Worm (Caenorhabditis elegans): ENCODE results near the gene elo-7.

Gene elo-7

DNA sequence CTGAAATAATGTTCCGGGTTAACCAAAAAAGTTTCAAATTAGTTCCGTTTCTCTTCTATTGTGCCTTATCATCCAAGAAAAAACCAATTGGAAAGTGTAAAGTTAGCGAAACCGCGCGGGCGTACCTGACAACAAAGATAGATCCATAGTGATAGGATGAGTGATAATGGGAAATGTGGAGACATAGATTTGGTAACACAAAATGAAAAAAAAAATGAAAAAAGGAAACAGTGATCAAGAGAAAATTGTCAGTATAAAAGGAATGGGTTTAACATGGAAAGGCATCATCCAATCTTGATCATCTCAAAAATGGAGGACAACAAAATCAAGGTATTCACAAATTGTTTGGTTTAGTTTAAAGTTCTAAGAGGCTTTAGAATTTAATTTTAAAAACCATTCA, 33.3 kb downstream of the elo-7 start, which contains the start of gene col-122:
col-122 (plus strand) TSS at position 301 of the 400 bp plus-strand sequence.
- TF ChIP-seq lsy-2 (tag; optimal IDR thresholded peaks at IDR 0.05) (no peak), cnd-1 (tag; optimal IDR thresholded peaks at IDR 0.05) (no peak), nhr-2 (tag; optimal IDR thresholded peaks at IDR 0.05) (no peak)

DNA sequence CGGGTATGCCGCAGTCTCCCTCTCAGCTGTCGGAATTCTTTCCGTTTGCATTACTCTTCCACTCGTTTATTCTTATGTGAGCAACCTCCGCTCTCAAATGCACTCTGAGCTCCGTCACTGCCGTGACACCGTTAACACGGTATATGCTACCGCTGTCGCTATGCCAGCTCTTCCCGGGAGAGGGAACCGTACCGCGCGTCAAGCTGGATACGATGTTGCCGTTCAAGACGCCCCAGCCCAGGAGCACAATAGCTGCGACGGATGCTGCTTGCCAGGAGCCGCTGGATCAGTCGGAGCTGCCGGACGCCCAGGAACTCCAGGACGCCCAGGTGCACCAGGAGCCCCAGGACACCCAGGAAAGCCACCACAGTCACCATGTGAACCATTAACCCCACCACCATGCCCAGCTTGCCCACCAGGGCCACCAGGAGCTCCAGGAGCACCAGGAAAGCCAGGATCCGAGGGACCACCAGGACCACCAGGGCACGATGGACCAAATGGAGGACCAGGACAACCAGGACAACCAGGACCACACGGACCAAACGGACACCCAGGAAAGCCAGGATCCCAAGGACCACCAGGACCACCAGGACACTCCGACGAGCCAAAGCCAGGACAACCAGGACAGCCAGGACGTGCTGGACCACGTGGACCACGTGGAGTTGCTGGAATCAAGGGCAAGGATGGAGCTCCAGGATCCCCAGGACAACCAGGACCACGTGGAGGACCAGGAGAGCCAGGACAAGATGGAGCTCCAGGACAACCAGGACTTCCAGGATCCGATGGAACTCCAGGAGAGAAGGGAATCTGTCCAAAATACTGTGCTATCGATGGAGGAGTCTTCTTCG, 34.0 kb downstream of the elo-7 start:
- TF ChIP-seq blmp-1 (tag; optimal IDR thresholded peaks at IDR 0.05) = no peak
- TF ChIP-seq sem-2 (GFP tag; optimal IDR thresholded peaks at IDR 0.05) = no peak
- no peak for TF ChIP-seq bed-3 (GFP tag; optimal IDR thresholded peaks at IDR 0.05)

DNA sequence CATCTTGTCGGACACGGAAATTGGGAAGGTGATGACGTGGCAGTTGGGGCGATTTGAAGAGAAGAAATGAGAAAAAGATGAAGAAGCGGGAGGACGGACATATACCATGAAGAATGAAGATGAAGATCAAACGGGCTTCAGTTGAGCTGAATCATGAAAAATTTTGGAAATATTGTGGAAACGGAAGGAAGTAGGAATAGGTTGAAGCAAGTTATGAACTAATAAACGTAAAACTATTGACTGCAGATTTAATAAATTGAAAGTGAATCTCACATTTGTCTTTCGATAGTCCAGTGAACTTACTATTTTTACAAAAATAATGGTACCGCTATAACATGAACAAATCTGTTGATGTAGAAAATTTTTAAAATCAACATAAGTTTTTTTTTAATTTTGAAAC, 36.8 kb downstream of the elo-7 start, which contains the start of gene lron-14:
lron-14 (minus strand) TSS at position 101 of the 400 bp plus-strand sequence.
- TF ChIP-seq sptf-1 (tag; optimal IDR thresholded peaks at IDR 0.05) (no peak), nhr-76 (tag; optimal IDR thresholded peaks at IDR 0.05) (no peak), ham-2 (GFP tag; optimal IDR thresholded peaks at IDR 0.05) (no peak), nhr-28 (tag; optimal IDR thresholded peaks at IDR 0.05) (no peak), M03D4.4 (tag; optimal IDR thresholded peaks at IDR 0.05) (no peak), tbx-8 (GFP tag; optimal IDR thresholded peaks at IDR 0.05) (no peak), flh-1 (GFP tag; optimal IDR thresholded peaks at IDR 0.05) (no peak), drap-1 (GFP tag; optimal IDR thresholded peaks at IDR 0.05) (no peak), nhr-2 (tag; optimal IDR thresholded peaks at IDR 0.05) (no peak), nhr-237 (tag; optimal IDR thresholded peaks at IDR 0.05) (no peak), unc-120 (tag; optimal IDR thresholded peaks at IDR 0.05; ENCODE audit: poor library complexity, severe bottlenecking) (no peak), mls-2 (tag; optimal IDR thresholded peaks at IDR 0.05) (no peak), unc-39 (tag; optimal IDR thresholded peaks at IDR 0.05) (no peak), zip-8 (tag; optimal IDR thresholded peaks at IDR 0.05) (no peak), cnd-1 (tag; optimal IDR thresholded peaks at IDR 0.05) (no peak)

DNA sequence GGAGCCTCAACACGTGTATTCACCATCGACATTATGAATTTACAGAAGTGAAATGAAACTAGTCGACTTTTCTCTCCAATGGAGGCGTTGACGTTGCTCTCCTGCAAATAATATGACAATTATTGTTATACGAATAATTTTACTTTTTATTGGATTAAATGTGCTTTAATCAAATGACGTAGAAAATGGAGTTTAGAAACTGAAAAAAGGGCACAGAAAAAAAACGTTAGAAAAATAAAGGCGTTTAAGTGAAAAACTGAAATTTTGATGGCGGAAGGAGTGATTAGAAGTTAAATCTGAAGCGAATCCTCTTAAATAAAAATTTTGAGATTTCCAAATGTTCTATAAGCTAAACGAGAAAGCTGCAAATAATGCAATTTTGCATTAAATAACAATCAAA, 50.3 kb downstream of the elo-7 start, which contains the start of gene npr-2:
npr-2 (minus strand) TSS at position 101 of the 400 bp plus-strand sequence.
- no peak for TF ChIP-seq tbx-8 (GFP tag; optimal IDR thresholded peaks at IDR 0.05)
- no peak for TF ChIP-seq unc-62 (GFP tag; optimal IDR thresholded peaks at IDR 0.05)
- TF ChIP-seq nhr-28 (tag; optimal IDR thresholded peaks at IDR 0.05) = no peak
- TF ChIP-seq sem-2 (GFP tag; optimal IDR thresholded peaks at IDR 0.05) = no peak
- no peak for TF ChIP-seq unc-39 (tag; optimal IDR thresholded peaks at IDR 0.05)
- no peak for TF ChIP-seq zip-8 (tag; optimal IDR thresholded peaks at IDR 0.05)
- no peak for TF ChIP-seq ceh-83 (GFP tag; optimal IDR thresholded peaks at IDR 0.05)
- TF ChIP-seq M03D4.4 (tag; optimal IDR thresholded peaks at IDR 0.05) = no peak
- no peak for TF ChIP-seq mls-2 (tag; optimal IDR thresholded peaks at IDR 0.05)

Data from whole organism, mixed stage, embryonic.